Worm (Caenorhabditis elegans): ENCODE measurements around the gene F57B9.1.

DNA sequence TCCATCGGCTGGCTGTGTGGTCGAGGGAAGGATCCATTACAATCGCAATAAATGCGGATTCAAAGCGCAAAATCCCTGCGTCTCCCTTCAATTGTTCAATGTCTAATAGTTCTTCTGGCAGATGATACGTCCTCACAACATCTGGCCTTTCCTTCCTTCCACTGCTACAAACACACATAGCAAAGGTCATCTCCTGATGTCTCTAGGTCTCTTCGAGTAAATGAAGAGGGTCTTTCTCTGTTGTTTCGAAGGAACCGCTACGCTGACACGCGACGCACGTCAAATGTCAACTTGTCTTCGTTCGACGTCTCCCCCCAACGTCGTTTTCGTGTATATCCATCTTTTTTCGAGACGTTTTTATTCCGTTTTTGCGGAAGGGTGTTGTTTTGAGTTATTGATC lies 17.0 kb downstream of the F57B9.1 start:
- TF ChIP-seq lin-13 (GFP tag; optimal IDR thresholded peaks at IDR 0.05) (peak; percentile 69), snpc-4 (tag; optimal IDR thresholded peaks at IDR 0.05) (peak; percentile 31)

Data from whole organism, L1 larva.